Fruit fly (Drosophila melanogaster) whole organism, pupa: ENCODE results near the gene CG43169.

Experiments
- CG10348 ChIP-seq: fragments of 200-800 bp; sonication (Bioruptor generic); IDR thresholded peaks from 2 replicates; pipeline ENCODE4 v1.3.6; 2022; ENCODE audit warnings: missing biosample characterization, missing genetic modification characterization
- CG12605 ChIP-seq: fragments of 200-800 bp; sonication (Bioruptor generic); IDR thresholded peaks from 2 replicates; pipeline ENCODE4 v1.3.6; 2022; ENCODE audit warnings: missing biosample characterization, missing genetic modification characterization
- CG13204 ChIP-seq: fragments of 200-800 bp; sonication (Bioruptor generic); optimal IDR thresholded peaks from 2 replicates; lab custom pipeline; 2018; ENCODE audit warnings: missing biosample characterization, mild to moderate bottlenecking, missing genetic modification characterization, moderate library complexity
- CG14655 ChIP-seq: fragments of 200-800 bp; sonication (Bioruptor generic); optimal IDR thresholded peaks from 3 replicates; lab custom pipeline; 2017; ENCODE audit warnings: mild to moderate bottlenecking, missing biosample characterization, missing genetic modification reagents, missing genetic modification characterization
- CG15710 ChIP-seq: fragments of 200-800 bp; sonication (Bioruptor generic); optimal IDR thresholded peaks from 2 replicates; lab custom pipeline; 2018; ENCODE audit warnings: missing biosample characterization, mild to moderate bottlenecking, missing genetic modification characterization, moderate library complexity
- CG17806 ChIP-seq: fragments of 200-800 bp; sonication (Bioruptor generic); optimal IDR thresholded peaks from 2 replicates; lab custom pipeline; 2018; ENCODE audit warnings: missing biosample characterization, mild to moderate bottlenecking, missing genetic modification characterization, moderate library complexity
- CG32121 ChIP-seq: fragments of 200-800 bp; sonication (Bioruptor generic); IDR thresholded peaks from 2 replicates; pipeline ENCODE4 v1.3.6; 2022; ENCODE audit warnings: missing biosample characterization, missing genetic modification characterization
- CG34367 ChIP-seq: fragments of 200-800 bp; sonication (Bioruptor generic); optimal IDR thresholded peaks from 2 replicates; lab custom pipeline; 2018; ENCODE audit warnings: missing biosample characterization, mild to moderate bottlenecking, missing genetic modification characterization
- CG4496 ChIP-seq: fragments of 200-800 bp; sonication (Bioruptor generic); IDR thresholded peaks from 3 replicates; pipeline ENCODE4 v1.3.6; 2022; ENCODE audit warnings: missing biosample characterization, missing genetic modification characterization
- CG8159 ChIP-seq: fragments of 200-800 bp; sonication (Bioruptor generic); optimal IDR thresholded peaks from 3 replicates; lab custom pipeline; 2018; ENCODE audit warnings: missing biosample characterization, mild to moderate bottlenecking, missing genetic modification characterization, moderate library complexity
- CG8301 ChIP-seq: fragments of 200-800 bp; sonication (Bioruptor generic); optimal IDR thresholded peaks from 2 replicates; lab custom pipeline; 2018; ENCODE audit warnings: missing biosample characterization, mild to moderate bottlenecking, missing genetic modification characterization
- CG9948 ChIP-seq: fragments of 200-800 bp; sonication (Bioruptor generic); optimal IDR thresholded peaks from 2 replicates; lab custom pipeline; 2018; ENCODE audit warnings: missing biosample characterization, mild to moderate bottlenecking, missing genetic modification characterization, moderate library complexity
- D1 ChIP-seq: fragments of 200-800 bp; sonication (Bioruptor generic); optimal IDR thresholded peaks from 2 replicates; lab custom pipeline; 2018; ENCODE audit warnings: missing biosample characterization, mild to moderate bottlenecking, missing genetic modification characterization, moderate library complexity
- EcR ChIP-seq: fragments of 200-800 bp; sonication (Bioruptor generic); optimal IDR thresholded peaks from 3 replicates; lab custom pipeline; 2019; ENCODE audit warnings: missing biosample characterization, missing genetic modification characterization, mild to moderate bottlenecking, moderate library complexity, missing genetic modification reagents
- Ets98B ChIP-seq: fragments of 200-800 bp; sonication (Bioruptor generic); IDR thresholded peaks from 2 replicates; pipeline ENCODE4 v1.3.6; 2022; ENCODE audit warnings: missing biosample characterization, missing genetic modification characterization
- Pif1A ChIP-seq: fragments of 200-800 bp; sonication (Bioruptor generic); optimal IDR thresholded peaks from 3 replicates; lab custom pipeline; 2016; ENCODE audit warnings: missing biosample characterization, missing genetic modification characterization
- Pif1B ChIP-seq: fragments of 200-800 bp; sonication (Bioruptor generic); optimal IDR thresholded peaks from 3 replicates; lab custom pipeline; 2016; ENCODE audit warnings: missing biosample characterization, missing genetic modification characterization
- Snoo ChIP-seq: fragments of 200-800 bp; sonication (Bioruptor generic); optimal IDR thresholded peaks from 3 replicates; lab custom pipeline; 2017; ENCODE audit warnings: missing biosample characterization, mild to moderate bottlenecking, missing genetic modification characterization, inconsistent platforms
- fd96Ca ChIP-seq: fragments of 200-800 bp; sonication (Bioruptor generic); IDR thresholded peaks from 3 replicates; pipeline ENCODE4 v1.3.6; 2022; ENCODE audit warnings: missing biosample characterization, missing genetic modification characterization
- gl ChIP-seq: fragments of 200-800 bp; sonication (Bioruptor generic); optimal IDR thresholded peaks from 2 replicates; lab custom pipeline; 2018; ENCODE audit warnings: missing biosample characterization, mild to moderate bottlenecking, missing genetic modification characterization
- rn ChIP-seq: fragments of 200-800 bp; sonication (Bioruptor generic); IDR thresholded peaks from 2 replicates; pipeline ENCODE4 v1.3.6; 2022; ENCODE audit warnings: missing biosample characterization, missing genetic modification characterization

Gene CG43169

dm6 chr3L:8839563-8840425 lies 48.6 kb downstream of the CG43169 start:
- TF ChIP-seq CG12605 (GFP tag; lab: Robert Waterston, UW) (peak; percentile 12; the same call in 1 of the 2 replicates), CG9948 (peak; percentile 65), D1 (peak; percentile 21), CG10348 (GFP tag; lab: Robert Waterston, UW) (no peak), CG13204 (GFP tag; lab: Kevin White, UChicago) (peak; percentile 41), CG8301 (tag; lab: Kevin White, UChicago) (peak; percentile 78), CG32121 (GFP tag; lab: Robert Waterston, UW) (no peak), CG15710 (peak; percentile 66), EcR (peak; percentile 48), Snoo (tag; lab: Kevin White, UChicago) (peak; percentile 43), CG34367 (tag; lab: Kevin White, UChicago) (peak; percentile 47), fd96Ca (no peak), gl (tag; lab: Kevin White, UChicago) (peak; percentile 46), CG4496 (GFP tag; lab: Robert Waterston, UW) (peak; percentile 20; the same call in 1 of the 3 replicates), CG17806 (tag; lab: Kevin White, UChicago) (peak; percentile 70), Pif1A (GFP tag; lab: Kevin White, UChicago) (peak; percentile 69), Ets98B (GFP tag; lab: Robert Waterston, UW) (no peak), CG8159 (peak; percentile 79), Pif1B (GFP tag; lab: Kevin White, UChicago) (peak; percentile 75), rn (GFP tag; lab: Robert Waterston, UW) (no peak), CG14655 (GFP tag; lab: Kevin White, UChicago) (peak; percentile 83)

- TF ChIP-seq CG13204 (GFP tag; lab: Kevin White, UChicago) (peak; percentile 60), fd96Ca (0 out of 3 replicates have a peak, but pooled peaks have one; percentile 10), EcR (peak; percentile 92), Ets98B (GFP tag; lab: Robert Waterston, UW) (no peak)
Measured at dm6 chr3L:8839130-8839529, 49.3 kb downstream of the CG43169 start.
